Worm (Caenorhabditis elegans) whole organism, late embryonic: Measurements from ENCODE around the gene gpa-2.

Experiments used
- Y22D7AL.16 ChIP-seq: sonication (generic microtip); optimal IDR thresholded peaks from 2 replicates; lab custom pipeline; 2016; ENCODE audit warnings: missing genetic modification characterization, missing compliant biosample characterization
- ama-1 ChIP-seq: fragments of 150-350 bp; optimal IDR thresholded peaks from 2 replicates; lab custom pipeline; 2014
- dmd-4 ChIP-seq: sonication (generic microtip); optimal IDR thresholded peaks from 2 replicates; lab custom pipeline; 2016; ENCODE audit warnings: borderline replicate concordance, missing genetic modification characterization, missing compliant biosample characterization
- fkh-10 ChIP-seq: fragments of 150-350 bp; optimal IDR thresholded peaks from 2 replicates; lab custom pipeline; 2014; ENCODE audit warnings: missing biosample characterization, missing genetic modification reagents, missing genetic modification characterization
- hlh-13 ChIP-seq: fragments of 200-800 bp; sonication (Bioruptor generic); optimal IDR thresholded peaks from 2 replicates; lab custom pipeline; 2018; ENCODE audit warnings: mild to moderate bottlenecking, missing genetic modification characterization, missing compliant biosample characterization
- hlh-15 ChIP-seq: sonication (generic microtip); optimal IDR thresholded peaks from 2 replicates; lab custom pipeline; 2016; ENCODE audit warnings: missing genetic modification characterization, missing compliant biosample characterization
- nfya-1 ChIP-seq: sonication (generic microtip); optimal IDR thresholded peaks from 2 replicates; lab custom pipeline; 2017; ENCODE audit warnings: missing genetic modification characterization, mild to moderate bottlenecking, missing compliant biosample characterization, antibody characterized with exemption, moderate library complexity
- nhr-11 ChIP-seq: fragments of 150-350 bp; optimal IDR thresholded peaks from 2 replicates; lab custom pipeline; 2014; ENCODE audit warnings: missing biosample characterization, missing genetic modification characterization
- nhr-232 ChIP-seq: sonication (generic microtip); optimal IDR thresholded peaks from 2 replicates; lab custom pipeline; 2016; ENCODE audit warnings: missing genetic modification characterization, missing compliant biosample characterization
- pat-9 ChIP-seq: fragments of 200-800 bp; sonication (Bioruptor generic); optimal IDR thresholded peaks from 2 replicates; lab custom pipeline; 2018; ENCODE audit warnings: mild to moderate bottlenecking, missing genetic modification characterization, moderate library complexity, missing compliant biosample characterization
- pha-4 ChIP-seq: fragments of 150-350 bp; optimal IDR thresholded peaks from 2 replicates; lab custom pipeline; 2018; ENCODE audit warnings: missing biosample characterization, missing genetic modification reagents, missing genetic modification characterization
- rnt-1 ChIP-seq: sonication (generic microtip); optimal IDR thresholded peaks from 2 replicates; lab custom pipeline; 2016; ENCODE audit warnings: missing genetic modification characterization, missing compliant biosample characterization
- sdc-2 ChIP-seq: sonication (generic microtip); optimal IDR thresholded peaks from 2 replicates; lab custom pipeline; 2016; ENCODE audit warnings: missing genotype, missing genetic modification characterization, missing compliant biosample characterization

ce11 chrV:8370705-8371104 is at the start of gene gpa-2:
- no peak for TF ChIP-seq hlh-15 (tag; lab: Kevin White, UChicago)
- TF ChIP-seq nhr-232: no peak
- TF ChIP-seq pha-4 (tag; lab: Kevin White, UChicago): no peak
- TF ChIP-seq dmd-4 (tag; lab: Kevin White, UChicago): no peak
- no peak for TF ChIP-seq sdc-2 (tag; lab: Kevin White, UChicago)
- TF ChIP-seq pat-9 (tag; lab: Kevin White, UChicago): no peak
- no peak for TF ChIP-seq hlh-13 (GFP tag; lab: Kevin White, UChicago)
- no peak for TF ChIP-seq fkh-10 (GFP tag; lab: Kevin White, UChicago)
- no peak for TF ChIP-seq rnt-1
- no peak for TF ChIP-seq ama-1 (lab: Kevin White, UChicago)
- TF ChIP-seq Y22D7AL.16 (tag; lab: Kevin White, UChicago): no peak
- no peak for TF ChIP-seq nfya-1 (tag; lab: Kevin White, UChicago)
- no peak for TF ChIP-seq nhr-11 (tag; lab: Kevin White, UChicago)
